Fruit fly (Drosophila melanogaster) whole organism, wandering third instar larva: ENCODE measurements around the gene CG31674.

Experiments used
- br ChIP-seq: fragments of 200-800 bp; sonication (Bioruptor generic); optimal IDR thresholded peaks from 2 replicates; lab custom pipeline; 2016; ENCODE audit warnings: missing biosample characterization, missing genetic modification characterization
- h ChIP-seq: fragments of 200-800 bp; sonication (Bioruptor generic); optimal IDR thresholded peaks from 3 replicates; lab custom pipeline; 2016; ENCODE audit warnings: missing biosample characterization, mild to moderate bottlenecking, missing genetic modification characterization
- jim ChIP-seq: fragments of 175-275, 200-325 bp; sonication (Bioruptor generic); optimal IDR thresholded peaks from 2 replicates; lab custom pipeline; 2016; ENCODE audit warnings: missing biosample characterization, mild to moderate bottlenecking, missing genetic modification characterization
- lola ChIP-seq: fragments of >200 bp; optimal IDR thresholded peaks from 2 replicates; lab custom pipeline; 2017; ENCODE audit warnings: missing biosample characterization, missing genetic modification characterization
- pan ChIP-seq: fragments of >200 bp; optimal IDR thresholded peaks from 2 replicates; lab custom pipeline; 2017
- usp ChIP-seq: fragments of >200 bp; optimal IDR thresholded peaks from 2 replicates; lab custom pipeline; 2017; ENCODE audit warnings: missing biosample characterization, missing genetic modification characterization

- no peak for TF ChIP-seq pan (lab: Kevin White, UChicago)
- no peak for TF ChIP-seq lola
- no peak for TF ChIP-seq jim (GFP tag; lab: Kevin White, UChicago)
- TF ChIP-seq usp (GFP tag; lab: Kevin White, UChicago): no peak
- TF ChIP-seq br (GFP tag; lab: Kevin White, UChicago): no peak
- TF ChIP-seq h (GFP tag; lab: Kevin White, UChicago): no peak
Measured at dm6 chr2L:20792988-20793544, 38.0 kb upstream of the CG31674 start.
